Fruit fly (Drosophila melanogaster) Kc167 (cell line): ENCODE data around the gene zf30C.

ENCODE experiments used
- Myc ChIP-seq: fragments of >200 bp; optimal IDR thresholded peaks from 2 replicates; lab custom pipeline; 2017; ENCODE audit warnings: missing external identifiers
- Sin3A ChIP-seq: fragments of >200 bp; optimal IDR thresholded peaks from 2 replicates; lab custom pipeline; 2018; ENCODE audit warnings: missing external identifiers
- h ChIP-seq: fragments of >200 bp; optimal IDR thresholded peaks from 3 replicates; lab custom pipeline; 2018; ENCODE audit warnings: missing external identifiers
- insv ChIP-seq: fragments of >200 bp; optimal IDR thresholded peaks from 3 replicates; lab custom pipeline; 2018; ENCODE audit warnings: missing external identifiers
- psq ChIP-seq: fragments of >200 bp; optimal IDR thresholded peaks from 2 replicates; lab custom pipeline; 2017; ENCODE audit warnings: missing external identifiers
- ttk ChIP-seq: sonication (Bioruptor generic); optimal IDR thresholded peaks from 2 replicates; lab custom pipeline; 2017; ENCODE audit warnings: missing external identifiers

Gene zf30C

DNA sequence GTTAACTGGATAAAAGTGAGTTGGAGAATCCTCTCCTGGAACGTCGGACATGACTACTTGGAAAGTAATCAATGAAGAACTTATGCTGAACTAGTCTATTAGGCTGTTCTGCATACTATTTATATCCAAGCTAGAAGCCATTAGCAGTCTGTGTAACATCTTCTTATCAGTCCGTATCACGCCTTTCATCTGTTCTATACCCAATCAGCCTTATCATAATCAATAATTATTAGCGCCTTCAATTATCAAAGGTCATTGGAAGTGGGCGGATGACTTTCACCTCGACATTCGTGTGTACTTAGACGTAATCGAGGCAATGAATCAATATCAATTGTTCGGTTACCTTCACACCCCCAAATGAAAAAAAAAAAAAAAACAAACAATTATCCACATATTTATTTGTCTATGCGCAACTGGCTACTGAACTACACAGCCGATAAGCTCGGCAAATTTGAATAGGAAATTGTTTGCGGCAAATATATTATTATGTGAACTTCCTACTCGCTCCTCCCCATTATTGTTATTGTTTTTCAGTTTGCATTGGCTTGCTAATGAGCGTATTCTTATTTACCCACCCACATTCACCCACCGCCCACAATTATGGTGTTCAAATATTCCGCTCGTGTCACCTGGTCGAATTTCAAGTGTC lies 17.0 kb downstream of the zf30C start, which contains the start of the genes ppk11 and ppk16:
Gene ppk11, minus strand, starts transcription at position 51 of the 649 bp plus-strand sequence.
Gene ppk16, minus strand, starts transcription at position 51 of the 649 bp plus-strand sequence.
- TF ChIP-seq ttk, result no peak
- no peak for TF ChIP-seq psq (lab: Kevin White, UChicago)
- no peak for TF ChIP-seq Sin3A (lab: Kevin White, UChicago)
- no peak for TF ChIP-seq Myc (lab: Kevin White, UChicago)

DNA sequence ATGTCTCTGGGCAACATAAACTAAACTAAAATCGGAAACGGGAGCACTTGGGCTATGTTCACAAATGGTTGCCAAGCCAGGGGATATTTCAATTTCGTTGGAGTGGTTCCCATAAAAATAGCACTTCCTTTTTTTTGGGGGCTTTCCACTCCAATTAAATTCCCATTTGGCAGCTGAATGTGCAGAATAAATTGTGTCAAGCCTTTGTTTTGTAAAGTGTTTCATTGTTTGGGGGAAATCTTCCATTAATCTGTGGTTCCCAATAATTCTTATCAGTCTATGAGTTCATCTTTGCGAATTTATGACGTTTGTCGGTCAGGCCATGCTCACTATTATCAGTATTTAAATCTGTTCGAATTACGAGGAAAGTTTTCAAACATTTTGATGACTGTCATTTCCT lies 19.8 kb downstream of the zf30C start:
- TF ChIP-seq h (lab: Kevin White, UChicago) (no peak), insv (lab: Kevin White, UChicago) (no peak), Myc (lab: Kevin White, UChicago) (no peak), Sin3A (lab: Kevin White, UChicago) (no peak), psq (lab: Kevin White, UChicago) (no peak)

DNA sequence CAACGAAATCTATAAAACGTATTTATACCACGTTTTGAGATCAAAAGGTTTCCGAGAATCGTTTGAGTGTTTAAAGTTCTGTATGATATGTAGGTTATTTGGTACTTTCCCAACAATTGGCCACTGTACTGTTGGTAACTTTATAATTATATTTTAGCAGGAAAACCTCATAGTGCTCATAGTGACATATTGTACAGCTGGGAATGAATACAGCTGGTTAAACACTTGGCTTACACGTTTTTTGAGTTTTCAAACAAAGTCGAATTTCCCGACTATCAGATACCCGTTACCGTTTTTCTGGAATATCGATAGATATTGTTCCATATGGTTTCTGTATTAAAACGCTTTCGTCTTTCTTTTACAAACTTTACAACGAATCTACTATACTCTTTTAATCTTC lies 20.3 kb downstream of the zf30C start:
- TF ChIP-seq insv (lab: Kevin White, UChicago), result no peak
- TF ChIP-seq Sin3A (lab: Kevin White, UChicago), result no peak
- no peak for TF ChIP-seq psq (lab: Kevin White, UChicago)
- no peak for TF ChIP-seq Myc (lab: Kevin White, UChicago)
- no peak for TF ChIP-seq h (lab: Kevin White, UChicago)
- TF ChIP-seq ttk, result no peak

DNA sequence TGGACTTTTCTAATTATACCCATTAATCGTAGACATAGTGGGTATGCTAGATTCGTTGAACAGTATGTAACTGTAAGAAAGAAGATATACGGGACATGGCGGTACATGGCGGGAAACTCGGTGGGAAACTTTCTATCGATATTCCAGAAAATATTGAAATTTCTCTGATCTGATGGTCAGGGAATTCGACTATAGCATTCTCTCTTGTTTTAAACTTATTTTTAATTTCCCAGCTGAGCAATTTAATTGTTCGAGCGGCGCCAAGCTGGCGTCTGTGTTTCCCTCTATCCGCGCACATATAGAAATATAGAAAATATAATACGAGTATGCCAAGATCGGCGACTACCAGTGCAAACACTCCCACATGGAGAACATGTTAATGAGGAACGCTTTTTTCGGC lies 21.0 kb downstream of the zf30C start:
- TF ChIP-seq ttk, result no peak
- TF ChIP-seq psq (lab: Kevin White, UChicago), result no peak
- no peak for TF ChIP-seq h (lab: Kevin White, UChicago)
- no peak for TF ChIP-seq Sin3A (lab: Kevin White, UChicago)
- TF ChIP-seq Myc (lab: Kevin White, UChicago), result no peak
- TF ChIP-seq insv (lab: Kevin White, UChicago), result no peak

DNA sequence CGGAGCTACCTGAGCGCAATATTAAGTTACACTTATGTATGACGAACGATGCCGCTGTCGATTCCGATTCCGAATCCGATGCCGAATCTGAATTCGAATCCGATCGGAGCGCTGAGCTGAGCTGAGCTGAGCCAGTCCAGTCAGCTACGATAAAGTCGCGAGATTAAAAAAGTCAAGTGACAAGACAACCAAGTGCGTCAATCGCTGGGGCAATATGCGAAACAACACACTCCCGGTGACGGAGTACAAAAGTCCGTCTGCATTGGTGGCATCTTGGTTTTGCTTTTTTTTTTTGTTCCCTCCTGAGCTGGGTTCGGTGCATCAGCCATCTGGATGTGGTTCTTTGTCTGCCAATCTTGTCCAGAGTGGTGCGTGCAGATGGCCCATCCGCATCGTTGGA lies 21.6 kb downstream of the zf30C start:
- no peak for TF ChIP-seq psq (lab: Kevin White, UChicago)

DNA sequence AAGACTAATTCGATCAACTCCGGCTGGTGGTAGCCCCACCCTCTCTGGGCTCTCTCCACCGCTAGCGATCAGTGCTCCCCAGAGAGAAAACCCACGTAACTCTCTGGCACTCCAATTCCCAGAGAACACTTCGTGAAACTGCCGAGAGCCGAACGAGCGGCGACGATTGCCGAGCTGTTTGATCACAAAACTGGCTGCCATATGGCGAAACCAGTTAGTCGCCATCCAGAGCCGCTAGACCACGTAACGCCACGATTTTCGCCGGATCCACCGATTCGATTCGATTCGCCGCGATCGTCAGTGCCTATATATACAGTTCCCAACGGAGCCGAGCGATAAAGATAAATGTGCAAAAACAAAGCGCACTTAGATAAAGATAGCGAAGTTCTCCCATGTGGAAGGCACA lies 24.0 kb downstream of the zf30C start, which contains the start of gene IP3K1:
Gene IP3K1, plus strand, starts transcription at position 209 of the 406 bp plus-strand sequence.
- TF ChIP-seq Sin3A (lab: Kevin White, UChicago), result no peak
- no peak for TF ChIP-seq Myc (lab: Kevin White, UChicago)
- no peak for TF ChIP-seq ttk
- no peak for TF ChIP-seq psq (lab: Kevin White, UChicago)
- TF ChIP-seq h (lab: Kevin White, UChicago), result no peak
- no peak for TF ChIP-seq insv (lab: Kevin White, UChicago)

DNA sequence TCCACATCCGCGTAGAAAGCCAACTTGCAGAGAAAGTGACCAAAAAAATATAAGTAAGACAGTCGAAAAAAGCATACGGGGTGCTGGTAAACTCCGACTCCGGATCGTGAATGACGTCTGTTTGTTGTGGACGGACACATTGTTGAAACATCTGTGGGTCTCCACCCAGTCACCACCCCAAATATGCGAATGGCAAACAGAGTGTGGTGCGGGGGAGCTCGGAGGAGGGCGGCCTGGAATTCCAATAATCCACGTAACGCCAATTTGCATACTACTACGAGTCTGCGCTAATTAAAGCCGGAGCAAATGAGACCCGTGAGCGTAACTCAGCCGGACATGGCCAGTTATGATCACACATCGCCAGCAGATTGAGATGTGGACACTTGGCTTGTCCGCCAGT lies 25.0 kb downstream of the zf30C start:
- TF ChIP-seq insv (lab: Kevin White, UChicago) (no peak), h (lab: Kevin White, UChicago) (no peak), psq (lab: Kevin White, UChicago) (no peak), Sin3A (lab: Kevin White, UChicago) (no peak), ttk (no peak), Myc (lab: Kevin White, UChicago) (no peak)

DNA sequence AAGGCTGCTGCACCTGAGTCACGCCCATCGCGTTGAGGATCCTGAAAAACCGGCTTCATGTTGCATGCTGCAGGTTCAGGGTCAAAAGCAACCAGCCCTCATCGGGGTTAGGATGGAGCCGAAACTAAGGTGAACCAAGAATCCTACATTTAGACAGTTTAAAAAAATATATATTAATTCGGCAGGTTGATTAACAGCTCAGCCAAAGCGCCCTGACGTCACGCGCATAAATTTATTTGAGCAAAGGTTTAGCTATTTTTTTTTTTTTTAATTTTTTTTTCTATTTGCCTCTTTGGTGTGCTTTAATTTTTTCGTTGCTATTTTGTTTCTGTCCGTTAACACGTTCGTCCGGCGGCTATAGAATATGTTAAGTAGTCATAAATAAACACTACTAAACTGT lies 26.3 kb downstream of the zf30C start:
- TF ChIP-seq h (lab: Kevin White, UChicago) (no peak), insv (lab: Kevin White, UChicago) (no peak), Sin3A (lab: Kevin White, UChicago) (no peak), Myc (lab: Kevin White, UChicago) (no peak), ttk (no peak), psq (lab: Kevin White, UChicago) (no peak)

DNA sequence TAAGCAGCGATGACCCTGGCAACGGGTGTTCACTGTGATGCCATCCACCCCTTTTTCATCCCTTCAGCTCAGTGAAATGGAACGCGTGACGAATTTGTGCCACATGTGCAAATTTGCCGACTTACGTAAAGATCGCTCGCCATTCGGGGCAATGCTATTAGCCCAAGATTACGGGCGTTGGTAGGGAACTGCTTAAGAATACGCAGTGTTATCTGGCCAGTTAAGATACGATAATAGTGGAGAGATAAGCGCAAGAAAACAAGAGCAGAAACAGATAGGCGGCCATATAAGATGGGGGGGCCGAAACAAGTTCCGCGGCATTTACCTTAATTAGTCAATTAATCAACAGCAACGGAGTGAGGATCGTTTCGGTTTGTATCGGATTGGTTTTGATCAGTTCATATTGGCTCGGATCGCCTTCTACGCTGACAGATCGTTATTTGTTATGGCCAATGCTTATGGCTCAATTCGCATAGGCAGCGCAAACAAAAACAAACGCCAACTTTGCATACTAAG lies 27.8 kb downstream of the zf30C start:
- TF ChIP-seq insv (lab: Kevin White, UChicago) (no peak), psq (lab: Kevin White, UChicago) (no peak), ttk (no peak), h (lab: Kevin White, UChicago) (no peak), Sin3A (lab: Kevin White, UChicago) (no peak), Myc (lab: Kevin White, UChicago) (no peak)

DNA sequence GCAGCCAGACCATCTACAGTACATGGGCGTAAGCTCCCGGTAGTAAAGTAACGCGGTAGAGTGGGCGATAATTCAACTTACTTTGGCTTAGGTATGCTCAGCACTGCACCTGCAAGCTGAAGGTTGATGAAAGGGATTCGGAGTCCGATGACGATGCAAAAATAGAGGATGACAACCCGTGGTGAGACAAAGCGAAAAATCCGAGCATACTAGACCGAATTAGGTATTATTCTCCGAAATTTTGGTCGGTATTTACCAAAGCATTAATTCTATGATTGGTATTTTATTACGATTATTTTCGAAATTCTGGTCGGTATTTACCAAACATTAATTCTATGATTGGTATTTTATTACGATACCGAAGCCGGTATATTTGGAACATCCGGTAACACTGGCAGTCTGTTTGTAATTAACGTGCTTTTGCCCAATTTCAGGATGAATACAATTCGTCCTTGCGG lies 32.4 kb downstream of the zf30C start, which contains the start of gene CG4036:
Gene CG4036, plus strand, starts transcription at position 348 of the 458 bp plus-strand sequence.
- TF ChIP-seq psq (lab: Kevin White, UChicago) (no peak), ttk (no peak), h (lab: Kevin White, UChicago) (no peak), insv (lab: Kevin White, UChicago) (no peak), Myc (lab: Kevin White, UChicago) (no peak), Sin3A (lab: Kevin White, UChicago) (no peak)

DNA sequence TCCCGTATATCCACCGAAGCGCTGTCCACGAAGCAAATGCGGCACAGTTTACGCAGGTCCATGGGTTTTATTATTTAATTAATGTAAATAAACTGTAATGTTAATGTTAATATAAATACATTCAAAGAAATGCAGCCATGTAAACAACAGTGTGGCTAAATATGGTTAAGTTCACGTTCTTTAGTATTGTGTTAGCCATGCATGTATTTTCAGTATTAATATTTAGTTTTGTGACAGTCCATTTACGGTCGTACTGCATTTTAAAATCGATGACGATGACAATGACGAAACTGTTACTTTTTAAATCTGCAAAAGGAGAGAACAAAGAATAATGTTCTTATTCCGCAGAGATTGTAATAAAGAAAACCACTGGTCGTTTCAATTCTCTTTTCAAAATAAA lies 34.8 kb downstream of the zf30C start, which contains the start of gene CG13123:
Gene CG13123, minus strand, starts transcription at position 163 of the 400 bp plus-strand sequence.
- TF ChIP-seq insv (lab: Kevin White, UChicago) (no peak), Sin3A (lab: Kevin White, UChicago) (no peak), h (lab: Kevin White, UChicago) (no peak), ttk (no peak), psq (lab: Kevin White, UChicago) (no peak), Myc (lab: Kevin White, UChicago) (no peak)
